Worm (Caenorhabditis elegans) whole organism, L1 larva: ENCODE data around the gene C10C6.13.

Source experiments
- C16A3.4 ChIP-seq: fragments of 150-350 bp; optimal IDR thresholded peaks from 2 replicates; lab custom pipeline; 2014; ENCODE audit warnings: missing biosample characterization, missing genetic modification characterization
- F16B12.6 ChIP-seq: fragments of 150-350 bp; optimal IDR thresholded peaks from 2 replicates; lab custom pipeline; 2014; ENCODE audit warnings: missing biosample characterization, missing genetic modification characterization
- aha-1 ChIP-seq: fragments of 150-350 bp; optimal IDR thresholded peaks from 2 replicates; lab custom pipeline; 2014; ENCODE audit warnings: missing biosample characterization, missing genetic modification characterization
- alr-1 ChIP-seq: fragments of 200-800 bp; sonication (Bioruptor generic); optimal IDR thresholded peaks from 2 replicates; lab custom pipeline; 2018; ENCODE audit warnings: borderline replicate concordance, mild to moderate bottlenecking, missing genetic modification characterization, missing compliant biosample characterization
- aly-2 ChIP-seq: fragments of 150-350 bp; optimal IDR thresholded peaks from 2 replicates; lab custom pipeline; 2014; ENCODE audit warnings: missing biosample characterization, missing genetic modification characterization
- blmp-1 ChIP-seq: fragments of 150-350 bp; optimal IDR thresholded peaks from 2 replicates; lab custom pipeline; 2014; ENCODE audit warnings: missing biosample characterization, missing genetic modification characterization
- ceh-88 ChIP-seq: fragments of 200-800 bp; sonication (Bioruptor generic); IDR thresholded peaks from 2 replicates; pipeline ENCODE4 v1.3.6; 2022; ENCODE audit warnings: missing genetic modification characterization, missing compliant biosample characterization
- ceh-90 ChIP-seq: sonication (generic microtip); optimal IDR thresholded peaks from 2 replicates; lab custom pipeline; 2016; ENCODE audit warnings: missing genetic modification characterization, missing compliant biosample characterization
- ces-1 ChIP-seq: fragments of 150-350 bp; optimal IDR thresholded peaks from 2 replicates; lab custom pipeline; 2014; ENCODE audit warnings: missing biosample characterization, missing genetic modification reagents, missing genetic modification characterization
- dpl-1 ChIP-seq, 3 experiments: fragments of 150-350 bp in 2 of 3; sonication (generic microtip) in 1 of 3; optimal IDR thresholded peaks; 2 replicates each; lab custom pipeline; 2014 to 2017; ENCODE audit warnings: missing biosample characterization in 3 of 3, missing genetic modification characterization in 3 of 3, missing genetic modification reagents in 3 of 3
- efl-1 ChIP-seq, 4 experiments: fragments of 150-350 bp; optimal IDR thresholded peaks in 3 of 4; peaks in 1 of 4; 1 replicate in 1 of 4; 2 replicates in 3 of 4; lab custom pipeline; 2014; ENCODE audit warnings: missing biosample characterization in 2 of 4, missing genetic modification characterization in 2 of 4, missing genetic modification reagents in 2 of 4
- elt-3 ChIP-seq, 6 experiments: fragments of 150-350 bp in 1 of 6; sonication (generic microtip); optimal IDR thresholded peaks; 2 replicates each; lab custom pipeline; 2017 to 2018; ENCODE audit warnings: missing biosample characterization in 6 of 6, missing genetic modification characterization in 6 of 6, inconsistent platforms in 1 of 6
- ets-5 ChIP-seq: fragments of 200-800 bp; sonication (Bioruptor generic); IDR thresholded peaks from 2 replicates; pipeline ENCODE4 v1.3.6; 2022; ENCODE audit warnings: missing genetic modification characterization, missing compliant biosample characterization
- fkh-10 ChIP-seq: sonication (generic microtip); optimal IDR thresholded peaks from 2 replicates; lab custom pipeline; 2017; ENCODE audit warnings: missing biosample characterization, missing genetic modification reagents, missing genetic modification characterization
- fkh-4 ChIP-seq: sonication (generic microtip); optimal IDR thresholded peaks from 2 replicates; lab custom pipeline; 2016; ENCODE audit warnings: missing compliant biosample characterization, missing genetic modification characterization, borderline replicate concordance
- fkh-8 ChIP-seq: sonication (generic microtip); optimal IDR thresholded peaks from 2 replicates; lab custom pipeline; 2016; ENCODE audit warnings: mild to moderate bottlenecking, missing genetic modification characterization, missing compliant biosample characterization
- fos-1 ChIP-seq: fragments of 150-350 bp; optimal IDR thresholded peaks from 2 replicates; lab custom pipeline; 2014; ENCODE audit warnings: missing biosample characterization, missing genetic modification characterization
- grh-1 ChIP-seq: fragments of 200-800 bp; sonication (Bioruptor generic); IDR thresholded peaks from 2 replicates; pipeline ENCODE4 v1.3.6; 2022; ENCODE audit warnings: missing genetic modification reagents, missing genetic modification characterization, missing compliant biosample characterization
- isw-1 ChIP-seq: fragments of 200-800 bp; sonication (Bioruptor generic); IDR thresholded peaks from 2 replicates; pipeline ENCODE4 v1.3.6; 2022; ENCODE audit warnings: missing genetic modification characterization, missing compliant biosample characterization
- jun-1 ChIP-seq: fragments of 150-350 bp; optimal IDR thresholded peaks from 2 replicates; lab custom pipeline; 2014; ENCODE audit warnings: missing biosample characterization, missing genetic modification reagents, missing genetic modification characterization
- lin-13 ChIP-seq: fragments of 150-350 bp; optimal IDR thresholded peaks from 2 replicates; lab custom pipeline; 2014; ENCODE audit warnings: missing biosample characterization, missing genetic modification reagents, missing genetic modification characterization
- lin-14 ChIP-seq: fragments of 200-800 bp; sonication (Bioruptor generic); optimal IDR thresholded peaks from 2 replicates; lab custom pipeline; 2018; ENCODE audit warnings: mild to moderate bottlenecking, missing genetic modification characterization, moderate library complexity, missing compliant biosample characterization
- lin-39 ChIP-seq: fragments of 150-350 bp; optimal IDR thresholded peaks from 2 replicates; lab custom pipeline; 2014; ENCODE audit warnings: missing biosample characterization, missing genetic modification reagents, missing genetic modification characterization
- lir-3 ChIP-seq: sonication (generic microtip); optimal IDR thresholded peaks from 2 replicates; lab custom pipeline; 2016; ENCODE audit warnings: mild to moderate bottlenecking, missing genetic modification characterization, moderate library complexity, missing compliant biosample characterization; ENCODE audit not compliant: poor library complexity
- mab-9 ChIP-seq: fragments of 200-800 bp; sonication (Bioruptor generic); IDR thresholded peaks from 2 replicates; pipeline ENCODE4 v1.3.6; 2022; ENCODE audit warnings: missing genetic modification reagents, missing genetic modification characterization, missing compliant biosample characterization
- mdl-1 ChIP-seq, 2 experiments: fragments of 150-350 bp; optimal IDR thresholded peaks; 2 replicates each; lab custom pipeline; 2014 to 2017; ENCODE audit warnings: missing biosample characterization in 2 of 2, missing genetic modification characterization in 2 of 2, inconsistent platforms in 1 of 2
- mef-2 ChIP-seq: fragments of 150-350 bp; optimal IDR thresholded peaks from 2 replicates; lab custom pipeline; 2014; ENCODE audit warnings: missing biosample characterization, missing genetic modification characterization
- mep-1 ChIP-seq: fragments of 150-350 bp; optimal IDR thresholded peaks from 2 replicates; lab custom pipeline; 2014; ENCODE audit warnings: missing biosample characterization, missing genetic modification characterization
- nhr-11 ChIP-seq: fragments of 150-350 bp; optimal IDR thresholded peaks from 2 replicates; lab custom pipeline; 2014; ENCODE audit warnings: missing biosample characterization, missing genetic modification characterization
- nhr-12 ChIP-seq: sonication (generic microtip); optimal IDR thresholded peaks from 2 replicates; lab custom pipeline; 2017; ENCODE audit warnings: missing biosample characterization, missing genetic modification characterization
- nhr-19 ChIP-seq: fragments of 200-800 bp; sonication (Bioruptor generic); conservative IDR thresholded peaks from 2 replicates; pipeline ENCODE4 v1.3.6; 2022; ENCODE audit warnings: missing genetic modification characterization, missing compliant biosample characterization
- nhr-237 ChIP-seq: fragments of 150-350 bp; optimal IDR thresholded peaks from 2 replicates; lab custom pipeline; 2014; ENCODE audit warnings: missing biosample characterization, missing genetic modification characterization
- nhr-77 ChIP-seq: fragments of 150-350 bp; optimal IDR thresholded peaks from 2 replicates; lab custom pipeline; 2014; ENCODE audit warnings: missing biosample characterization, missing genetic modification characterization
- nhr-85 ChIP-seq: sonication (generic microtip); peaks from one replicate; lab custom pipeline; 2016; ENCODE audit warnings: missing genetic modification characterization, inconsistent platforms, missing compliant biosample characterization
- nhr-90 ChIP-seq: sonication (generic microtip); optimal IDR thresholded peaks from 2 replicates; lab custom pipeline; 2016; ENCODE audit warnings: mild to moderate bottlenecking, missing genetic modification characterization, missing compliant biosample characterization; ENCODE audit not compliant: poor library complexity
- pag-3 ChIP-seq: sonication (generic microtip); optimal IDR thresholded peaks from 2 replicates; lab custom pipeline; 2017; ENCODE audit warnings: missing genetic modification characterization, mild to moderate bottlenecking, missing compliant biosample characterization, antibody characterized with exemption, borderline replicate concordance; ENCODE audit not compliant: insufficient read depth
- pax-3 ChIP-seq: fragments of 200-800 bp; sonication (Bioruptor generic); optimal IDR thresholded peaks from 2 replicates; lab custom pipeline; 2018; ENCODE audit warnings: mild to moderate bottlenecking, missing genetic modification characterization, moderate library complexity, missing compliant biosample characterization
- pqm-1 ChIP-seq: sonication (generic microtip); optimal IDR thresholded peaks from 3 replicates; lab custom pipeline; 2017; ENCODE audit warnings: missing biosample characterization, missing genetic modification characterization
- skn-1 ChIP-seq: fragments of 150-350 bp; optimal IDR thresholded peaks from 2 replicates; lab custom pipeline; 2014; ENCODE audit warnings: missing biosample characterization, missing genetic modification characterization
- sox-4 ChIP-seq: sonication (generic microtip); optimal IDR thresholded peaks from 2 replicates; lab custom pipeline; 2016; ENCODE audit warnings: missing genetic modification characterization, missing compliant biosample characterization
- sptf-1 ChIP-seq: fragments of 150-350 bp; optimal IDR thresholded peaks from 2 replicates; lab custom pipeline; 2014; ENCODE audit warnings: missing biosample characterization, missing genetic modification characterization
- swsn-7 ChIP-seq: sonication (generic microtip); optimal IDR thresholded peaks from 2 replicates; lab custom pipeline; 2016; ENCODE audit warnings: missing genetic modification characterization, missing compliant biosample characterization
- tbx-2 ChIP-seq: sonication (generic microtip); optimal IDR thresholded peaks from 2 replicates; lab custom pipeline; 2016; ENCODE audit warnings: missing genetic modification characterization, missing compliant biosample characterization
- unc-130 ChIP-seq: fragments of 150-350 bp; optimal IDR thresholded peaks from 2 replicates; lab custom pipeline; 2017; ENCODE audit warnings: missing biosample characterization, missing genetic modification characterization, inconsistent platforms
- unc-30 ChIP-seq: sonication (generic microtip); optimal IDR thresholded peaks from 2 replicates; lab custom pipeline; 2017; ENCODE audit warnings: missing biosample characterization, missing genetic modification characterization
- unc-62 ChIP-seq: fragments of 150-350 bp; optimal IDR thresholded peaks from 2 replicates; lab custom pipeline; 2014; ENCODE audit warnings: missing biosample characterization, missing genetic modification reagents, missing genetic modification characterization
- unc-86 ChIP-seq: sonication (generic microtip); optimal IDR thresholded peaks from 2 replicates; lab custom pipeline; 2016; ENCODE audit warnings: missing genetic modification characterization, missing compliant biosample characterization
- vab-15 ChIP-seq: sonication (generic microtip); optimal IDR thresholded peaks from 2 replicates; lab custom pipeline; 2017; ENCODE audit warnings: missing genotype, mild to moderate bottlenecking, missing genetic modification characterization, missing compliant biosample characterization
- zag-1 ChIP-seq: fragments of 150-350 bp; optimal IDR thresholded peaks from 2 replicates; lab custom pipeline; 2014; ENCODE audit warnings: missing biosample characterization, missing genetic modification characterization
- ztf-11 ChIP-seq, 2 experiments: sonication (generic microtip); optimal IDR thresholded peaks; 2 replicates each; lab custom pipeline; 2016 to 2017; ENCODE audit warnings: missing genetic modification characterization in 2 of 2, missing biosample characterization in 1 of 2, missing compliant biosample characterization in 1 of 2

The C10C6.13 gene

ce11 chrIV:11434575-11434974, 35.0 kb downstream of the C10C6.13 start:
- no peak for TF ChIP-seq mep-1 (tag; lab: Kevin White, UChicago)
- no peak for TF ChIP-seq efl-1 (optimal IDR thresholded peaks at IDR 0.05; lab: Kevin White, UChicago)
- TF ChIP-seq efl-1 (GFP tag; optimal IDR thresholded peaks at IDR 0.05 in 1 of 2; lab: Kevin White, UChicago) = peak in 1 of 2 experiments; percentile 20
- TF ChIP-seq sptf-1 (tag; lab: Kevin White, UChicago) = no peak
- TF ChIP-seq tbx-2 = no peak
- TF ChIP-seq blmp-1 (tag; lab: Kevin White, UChicago) = peak; percentile 8
- TF ChIP-seq, all 84 proteins: peak for 2

- peak; percentile 76 for TF ChIP-seq nhr-19 (GFP tag; lab: Robert Waterston, UW)
- TF ChIP-seq pax-3 (tag; lab: Kevin White, UChicago) = no peak
- peak; percentile 59 for TF ChIP-seq pag-3 (tag; lab: Kevin White, UChicago)
- TF ChIP-seq fos-1 (tag; lab: Kevin White, UChicago) = peak; percentile 21
- peak; percentile 65 for TF ChIP-seq skn-1 (tag; lab: Kevin White, UChicago)
- peak; percentile 66 to 76 (median 73) for TF ChIP-seq dpl-1 (GFP tag; optimal IDR thresholded peaks at IDR 0.05; lab: Kevin White, UChicago)
- TF ChIP-seq lin-13 = peak; percentile 45
- no peak for TF ChIP-seq zag-1 (tag; lab: Kevin White, UChicago)
- peak; percentile 44 for TF ChIP-seq fkh-8 (tag; lab: Kevin White, UChicago)
- TF ChIP-seq aha-1 (tag; lab: Kevin White, UChicago) = peak; percentile 20
- no peak for TF ChIP-seq fkh-4 (tag; lab: Kevin White, UChicago)
- peak; percentile 58 for TF ChIP-seq nhr-85
- peak; percentile 52 for TF ChIP-seq isw-1 (GFP tag; lab: Robert Waterston, UW)
- TF ChIP-seq nhr-77 = peak; percentile 42
- TF ChIP-seq unc-130 = peak; percentile 45
- TF ChIP-seq lin-14 (GFP tag; lab: Kevin White, UChicago) = peak; percentile 91
- peak; percentile 88 for TF ChIP-seq mep-1 (tag; lab: Kevin White, UChicago)
- TF ChIP-seq tbx-2 = peak; percentile 71
- TF ChIP-seq elt-3 (tag; optimal IDR thresholded peaks at IDR 0.05; lab: Kevin White, UChicago) = peak in 1 of 6 experiments; percentile 37
- TF ChIP-seq unc-86 (tag; lab: Kevin White, UChicago) = peak; percentile 57
- no peak for TF ChIP-seq sox-4 (tag; lab: Kevin White, UChicago)
- TF ChIP-seq sptf-1 (tag; lab: Kevin White, UChicago) = no peak
- no peak for TF ChIP-seq ets-5
- TF ChIP-seq grh-1 (GFP tag; lab: Robert Waterston, UW) = no peak
- no peak for TF ChIP-seq alr-1 (tag; lab: Kevin White, UChicago)
- peak; percentile 44 for TF ChIP-seq nhr-90
- no peak for TF ChIP-seq ceh-88 (GFP tag; lab: Robert Waterston, UW)
- TF ChIP-seq unc-62 (GFP tag; lab: Kevin White, UChicago) = no peak
- no peak for TF ChIP-seq nhr-11
- no peak for TF ChIP-seq mab-9 (GFP tag; lab: Robert Waterston, UW)
- TF ChIP-seq ztf-11 (tag; optimal IDR thresholded peaks at IDR 0.05; lab: Kevin White, UChicago) = no peak
- TF ChIP-seq C16A3.4 (tag; lab: Kevin White, UChicago) = peak; percentile 38
- TF ChIP-seq ces-1 (GFP tag; lab: Kevin White, UChicago) = no peak
- TF ChIP-seq aly-2 = peak; percentile 58
- TF ChIP-seq vab-15 (tag; lab: Kevin White, UChicago) = no peak
- TF ChIP-seq mdl-1 (tag; optimal IDR thresholded peaks at IDR 0.05; lab: Kevin White, UChicago) = peak in 1 of 2 experiments; percentile 43
- peak; percentile 19 for TF ChIP-seq nhr-237 (tag; lab: Kevin White, UChicago)
- peak; percentile 38 for TF ChIP-seq F16B12.6 (tag; lab: Kevin White, UChicago)
- TF ChIP-seq swsn-7 = peak; percentile 78
- no peak for TF ChIP-seq nhr-12 (tag; lab: Kevin White, UChicago)
- no peak for TF ChIP-seq ceh-90 (tag; lab: Kevin White, UChicago)
- peak; percentile 57 for TF ChIP-seq fkh-10 (GFP tag; lab: Kevin White, UChicago)
- TF ChIP-seq mef-2 (tag; lab: Kevin White, UChicago) = peak; percentile 13
- no peak for TF ChIP-seq unc-30 (tag; lab: Kevin White, UChicago)
- TF ChIP-seq jun-1 = peak; percentile 45
- TF ChIP-seq lin-39 (tag; lab: Kevin White, UChicago) = no peak
- no peak for TF ChIP-seq pqm-1 (tag; lab: Kevin White, UChicago)
- no peak for TF ChIP-seq lir-3 (tag; lab: Kevin White, UChicago)
Measured at ce11 chrIV:11433709-11434108, 35.8 kb downstream of the C10C6.13 start.
